Worm (Caenorhabditis elegans) whole organism, L2 larva: Measurements from ENCODE around the gene F29B9.1.

ENCODE experiments used
- ceh-16 ChIP-seq: fragments of 150-350 bp; optimal IDR thresholded peaks from 2 replicates; lab custom pipeline; 2014; ENCODE audit warnings: missing biosample characterization, missing genetic modification characterization
- elt-1 ChIP-seq: fragments of 150-350 bp; optimal IDR thresholded peaks from 2 replicates; lab custom pipeline; 2014; ENCODE audit warnings: missing biosample characterization, missing genetic modification characterization
- nhr-12 ChIP-seq: fragments of 150-350 bp; optimal IDR thresholded peaks from 2 replicates; lab custom pipeline; 2014; ENCODE audit warnings: missing biosample characterization, missing genetic modification characterization
- nhr-21 ChIP-seq: fragments of 150-350 bp; optimal IDR thresholded peaks from 2 replicates; lab custom pipeline; 2014; ENCODE audit warnings: missing biosample characterization, missing genetic modification characterization
- nhr-25 ChIP-seq: fragments of 150-350 bp; sonication (generic microtip); optimal IDR thresholded peaks from 3 replicates; lab custom pipeline; 2014; ENCODE audit warnings: missing biosample characterization, missing genetic modification characterization
- skn-1 ChIP-seq: sonication (generic microtip); optimal IDR thresholded peaks from 2 replicates; lab custom pipeline; 2017; ENCODE audit warnings: missing biosample characterization, missing genetic modification characterization
- snpc-4 ChIP-seq: fragments of 150-350 bp; optimal IDR thresholded peaks from 2 replicates; lab custom pipeline; 2014; ENCODE audit warnings: missing biosample characterization, missing genetic modification characterization
- ztf-4 ChIP-seq: fragments of 150-350 bp; optimal IDR thresholded peaks from 2 replicates; lab custom pipeline; 2014; ENCODE audit warnings: missing biosample characterization, missing genetic modification characterization

DNA sequence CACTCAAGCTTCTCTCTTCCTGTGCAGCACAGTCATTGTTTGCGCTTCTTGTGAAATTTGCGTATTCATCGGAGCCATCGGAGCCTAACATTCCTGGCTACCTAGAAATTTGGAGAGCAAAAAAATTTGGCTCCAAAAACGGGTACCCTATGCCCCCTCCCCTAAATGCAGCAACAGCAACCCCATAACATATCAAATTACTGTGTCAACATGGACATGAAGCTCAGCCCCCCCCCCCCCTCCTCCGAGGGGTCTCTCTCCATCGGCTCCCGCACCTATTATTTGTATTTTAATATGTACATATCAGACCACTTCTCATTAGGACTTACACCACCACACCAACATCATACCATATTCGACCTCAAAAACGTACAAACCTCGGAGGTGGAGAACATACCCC lies 9.1 kb downstream of the F29B9.1 start:
- no peak for TF ChIP-seq nhr-21
- no peak for TF ChIP-seq skn-1
- no peak for TF ChIP-seq nhr-12 (tag; lab: Kevin White, UChicago)
- no peak for TF ChIP-seq ceh-16 (tag; lab: Kevin White, UChicago)
- no peak for TF ChIP-seq nhr-25
- no peak for TF ChIP-seq snpc-4 (tag; lab: Kevin White, UChicago)
- no peak for TF ChIP-seq elt-1 (tag; lab: Kevin White, UChicago)
- TF ChIP-seq ztf-4 (tag; lab: Kevin White, UChicago), result no peak
